Fruit fly (Drosophila melanogaster): ENCODE data around the gene vn.

The vn gene

dm6 chr3L:5770817-5771425 lies 74.5 kb downstream of the vn start (continued):
- TF ChIP-seq Dip3 (GFP tag; optimal IDR thresholded peaks at IDR 0.05) (peak; percentile 84), Adf1 (GFP tag; IDR thresholded peaks at IDR 0.05) (peak; percentile 77), Drgx (GFP tag; IDR thresholded peaks at IDR 0.05) (peak; percentile 77; the same call in 1 of the 2 replicates), Opbp (GFP tag; IDR thresholded peaks at IDR 0.05; ENCODE audit: partially characterized antibody) (peak; percentile 48; the same call in 2 of the 3 replicates), bab2 (GFP tag; optimal IDR thresholded peaks at IDR 0.05) (peak; percentile 84), CG3065 (GFP tag; optimal IDR thresholded peaks at IDR 0.05) (peak; percentile 44), Hey (tag; optimal IDR thresholded peaks at IDR 0.05) (peak; percentile 22), CG2199 (GFP tag; IDR thresholded peaks at IDR 0.05) (0 out of 3 replicates have a peak, but pooled peaks have one; percentile 23), CG4424 (GFP tag; optimal IDR thresholded peaks at IDR 0.05) (peak; percentile 82), usp (GFP tag; optimal IDR thresholded peaks at IDR 0.05) (no peak), CG10543 (GFP tag; optimal IDR thresholded peaks at IDR 0.05) (peak; percentile 94), HLHmδ (GFP tag; optimal IDR thresholded peaks at IDR 0.05) (peak; percentile 71), CG8944 (GFP tag; optimal IDR thresholded peaks at IDR 0.05) (peak; percentile 77), CTCF (GFP tag; optimal IDR thresholded peaks at IDR 0.05) (peak; percentile 26), B-H2 (GFP tag; optimal IDR thresholded peaks at IDR 0.05) (peak; percentile 87), prd (optimal IDR thresholded peaks at IDR 0.05) (no peak), prd (GFP tag; IDR thresholded peaks at IDR 0.05) (peak; percentile 80), Neu2 (GFP tag; optimal IDR thresholded peaks at IDR 0.05; ENCODE audit: borderline replicate concordance) (no peak), CG7987 (GFP tag; optimal IDR thresholded peaks at IDR 0.05) (peak; percentile 73), ranshi (GFP tag; IDR thresholded peaks at IDR 0.05) (peak; percentile 56; the same call in 1 of the 2 replicates), pfk (GFP tag; optimal IDR thresholded peaks at IDR 0.05) (peak; percentile 28), CG3281 (GFP tag; optimal IDR thresholded peaks at IDR 0.05) (peak; percentile 91), sisA (GFP tag; IDR thresholded peaks at IDR 0.05) (peak; percentile 69; the same call in 1 of the 2 replicates), CG8765 (GFP tag; IDR thresholded peaks at IDR 0.05) (no peak), CG8478 (optimal IDR thresholded peaks at IDR 0.05) (peak; percentile 97), chn (GFP tag; optimal IDR thresholded peaks at IDR 0.05) (peak; percentile 81), NC2α (GFP tag; optimal IDR thresholded peaks at IDR 0.05) (peak; percentile 63), h (optimal IDR thresholded peaks at IDR 0.05) (no peak), btn (GFP tag; optimal IDR thresholded peaks at IDR 0.05) (peak; percentile 49), MESR4 (GFP tag; optimal IDR thresholded peaks at IDR 0.05) (peak; percentile 16), sens (GFP tag) (peak; percentile 98), pan (optimal IDR thresholded peaks at IDR 0.05) (no peak), pan (GFP tag; optimal IDR thresholded peaks at IDR 0.05 in 1 of 2, IDR thresholded peaks at IDR 0.05 in 1 of 2) (no peak), sna (GFP tag; IDR thresholded peaks at IDR 0.05; ENCODE audit: partially characterized antibody) (no peak), Max (GFP tag; optimal IDR thresholded peaks at IDR 0.05) (peak; percentile 80), cas (GFP tag; IDR thresholded peaks at IDR 0.05) (peak; percentile 31; the same call in 1 of the 2 replicates), CG7928 (GFP tag; optimal IDR thresholded peaks at IDR 0.05) (peak; percentile 59), gsb (GFP tag; IDR thresholded peaks at IDR 0.05) (no peak), mam (GFP tag; optimal IDR thresholded peaks at IDR 0.05) (peak; percentile 90), CrebB (tag; optimal IDR thresholded peaks at IDR 0.05) (peak; percentile 85), row (GFP tag; IDR thresholded peaks at IDR 0.05) (peak; percentile 96), CG15269 (tag; optimal IDR thresholded peaks at IDR 0.05) (peak; percentile 89), hbn (GFP tag; IDR thresholded peaks at IDR 0.05; ENCODE audit: partially characterized antibody) (no peak), Spps (tag; optimal IDR thresholded peaks at IDR 0.05) (peak; percentile 48), CG11093 (GFP tag; IDR thresholded peaks at IDR 0.05) (peak; percentile 58; the same call in 2 of the 3 replicates), kni (GFP tag; optimal IDR thresholded peaks at IDR 0.05) (peak; percentile 77), CG1603 (tag; optimal IDR thresholded peaks at IDR 0.05) (peak; percentile 73), jumu (GFP tag; optimal IDR thresholded peaks at IDR 0.05) (peak; percentile 83), ssp (GFP tag; IDR thresholded peaks at IDR 0.05) (peak; percentile 34; the same call in 1 of the 2 replicates), Lim3 (GFP tag; IDR thresholded peaks at IDR 0.05) (no peak), CG12071 (GFP tag; optimal IDR thresholded peaks at IDR 0.05) (no peak), CG13424 (tag; optimal IDR thresholded peaks at IDR 0.05) (peak; percentile 92)

All from whole organism, embryonic.